Worm (Caenorhabditis elegans): Measurements from ENCODE around the gene ntl-11.

Gene ntl-11

DNA sequence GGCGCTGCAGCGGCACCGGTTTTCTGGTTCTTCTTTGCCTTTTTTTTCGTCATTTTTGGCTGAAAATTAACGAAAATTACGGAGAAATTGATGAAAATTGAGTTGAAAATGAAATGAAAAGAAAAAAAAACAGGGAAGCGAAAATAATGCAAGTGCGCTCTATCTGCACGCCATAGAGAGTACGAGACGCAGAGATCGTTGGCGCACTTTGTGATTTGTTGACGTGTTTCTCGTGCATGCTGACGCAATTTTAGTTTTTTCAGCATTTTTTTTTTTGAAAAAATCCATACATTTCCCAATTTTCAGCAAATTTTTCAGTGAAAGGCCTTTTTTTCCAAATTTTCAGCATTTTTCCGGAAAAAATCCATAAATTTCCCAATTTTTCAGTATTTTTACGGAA, at the start of gene ntl-11:
Gene ntl-11, minus strand, starts transcription at position 66 of the 400 bp plus-strand sequence.
- TF ChIP-seq Y56A3A.18 (GFP tag; IDR thresholded peaks at IDR 0.05) (peak; percentile 82), ZK185.1 (tag; optimal IDR thresholded peaks at IDR 0.05; ENCODE audit: poor library complexity, severe bottlenecking) (no peak), mcd-1 (GFP tag; IDR thresholded peaks at IDR 0.05) (peak; percentile 100), ztf-6 (GFP tag; IDR thresholded peaks at IDR 0.05) (peak; percentile 58; the same call in 1 of the 2 replicates), repo-1 (tag; optimal IDR thresholded peaks at IDR 0.05) (peak; percentile 92), rec-8 (tag; optimal IDR thresholded peaks at IDR 0.05) (no peak), lir-1 (GFP tag; conservative IDR thresholded peaks at IDR 0.05) (no peak; the same call in 1 of the 2 replicates), dpl-1 (GFP tag; optimal IDR thresholded peaks at IDR 0.05) (peak; percentile 69), F49E8.2 (tag; optimal IDR thresholded peaks at IDR 0.05; ENCODE audit: insufficient read depth) (peak; percentile 92), rpc-1 (optimal IDR thresholded peaks at IDR 0.05) (no peak), rpc-1 (tag; optimal IDR thresholded peaks at IDR 0.05) (no peak), ceh-40 (GFP tag; IDR thresholded peaks at IDR 0.05) (no peak), ceh-100 (GFP tag; IDR thresholded peaks at IDR 0.05) (peak; percentile 86), ztf-26 (tag; optimal IDR thresholded peaks at IDR 0.05) (peak; percentile 94), mes-4 (tag; optimal IDR thresholded peaks at IDR 0.05) (no peak), sea-2 (GFP tag; IDR thresholded peaks at IDR 0.05) (no peak), hsf-1 (GFP tag; IDR thresholded peaks at IDR 0.05) (peak; percentile 89), hmg-1.2 (GFP tag; IDR thresholded peaks at IDR 0.05) (peak; percentile 100), attf-6 (GFP tag; IDR thresholded peaks at IDR 0.05) (peak; percentile 99), madf-10 (tag; optimal IDR thresholded peaks at IDR 0.05) (peak; percentile 79), zim-3 (tag; optimal IDR thresholded peaks at IDR 0.05) (no peak), ztf-18 (tag; optimal IDR thresholded peaks at IDR 0.05) (peak; percentile 100), akir-1 (GFP tag; optimal IDR thresholded peaks at IDR 0.05) (no peak), bed-1 (GFP tag; IDR thresholded peaks at IDR 0.05) (0 out of 2 replicates have a peak, but pooled peaks have one; percentile 88), B0261.1 (tag; optimal IDR thresholded peaks at IDR 0.05) (peak; percentile 32), Y53G8AR.9 (GFP tag; conservative IDR thresholded peaks at IDR 0.05) (peak; percentile 99), rcor-1 (GFP tag; IDR thresholded peaks at IDR 0.05) (peak; percentile 98), tbx-9 (tag; optimal IDR thresholded peaks at IDR 0.05; ENCODE audit: borderline replicate concordance) (no peak), K11D2.4 (GFP tag; IDR thresholded peaks at IDR 0.05) (peak; percentile 97), ztf-28 (GFP tag; IDR thresholded peaks at IDR 0.05) (peak; percentile 90), F57C9.4 (tag; optimal IDR thresholded peaks at IDR 0.05) (no peak), K12H6.12 (tag; optimal IDR thresholded peaks at IDR 0.05) (peak; percentile 81), F10E7.11 (tag; optimal IDR thresholded peaks at IDR 0.05) (no peak), nhr-120 (GFP tag; IDR thresholded peaks at IDR 0.05) (no peak), ztf-3 (GFP tag; optimal IDR thresholded peaks at IDR 0.05) (peak; percentile 1), nhr-27 (tag; optimal IDR thresholded peaks at IDR 0.05) (no peak), ceh-79 (tag; optimal IDR thresholded peaks at IDR 0.05) (no peak), let-607 (tag; optimal IDR thresholded peaks at IDR 0.05) (peak; percentile 59 to 81), lsy-27 (tag; optimal IDR thresholded peaks at IDR 0.05; ENCODE audit: borderline replicate concordance, insufficient read depth) (no peak), lsl-1 (GFP tag; optimal IDR thresholded peaks at IDR 0.05) (peak; percentile 72), snpc-1.3 (tag; optimal IDR thresholded peaks at IDR 0.05; ENCODE audit: insufficient read depth) (peak; percentile 77), egl-44 (GFP tag; IDR thresholded peaks at IDR 0.05) (peak; percentile 75; the same call in 1 of the 2 replicates), pbrm-1 (GFP tag; IDR thresholded peaks at IDR 0.05) (peak; percentile 98), ceh-91 (GFP tag; IDR thresholded peaks at IDR 0.05) (peak; percentile 88), attf-3 (GFP tag; conservative IDR thresholded peaks at IDR 0.05) (peak; percentile 71), F57A8.1 (GFP tag; optimal IDR thresholded peaks at IDR 0.05) (no peak), C17E4.6 (GFP tag; IDR thresholded peaks at IDR 0.05) (peak; percentile 82), ztf-25 (GFP tag; IDR thresholded peaks at IDR 0.05) (no peak)

Measured in whole organism, young adult.